Fruit fly (Drosophila melanogaster) whole organism, embryonic: ENCODE measurements around the gene Jhbp7.

ENCODE experiments used
- CG10209 ChIP-seq: fragments of 200-800 bp; sonication (Bioruptor generic); optimal IDR thresholded peaks from 3 replicates; lab custom pipeline; 2017; ENCODE audit warnings: missing biosample characterization, mild to moderate bottlenecking, missing genetic modification characterization, missing genetic modification reagents
- D19A ChIP-seq: fragments of 200-800 bp; optimal IDR thresholded peaks from 3 replicates; lab custom pipeline; 2019; ENCODE audit warnings: missing biosample characterization, mild to moderate bottlenecking, missing genetic modification characterization, moderate library complexity
- Dip2 ChIP-seq: fragments of 200-800 bp; sonication (Bioruptor generic); IDR thresholded peaks from 2 replicates; pipeline ENCODE4 v1.3.6; 2022; ENCODE audit warnings: missing biosample characterization, missing genetic modification characterization
- Hr3 ChIP-seq: fragments of 200-800 bp; sonication (Bioruptor generic); optimal IDR thresholded peaks from 3 replicates; lab custom pipeline; 2016; ENCODE audit warnings: missing biosample characterization, missing genetic modification characterization
- Poxn ChIP-seq: fragments of 200-800 bp; sonication (Bioruptor generic); IDR thresholded peaks from 2 replicates; pipeline ENCODE4 v1.3.6; 2022; ENCODE audit warnings: missing biosample characterization, missing genetic modification characterization
- ci ChIP-seq: fragments of 200-800 bp; sonication (Bioruptor generic); IDR thresholded peaks from 3 replicates; pipeline ENCODE4 v1.3.6; 2022; ENCODE audit warnings: missing biosample characterization, missing genetic modification characterization
- ranshi ChIP-seq: fragments of 200-800 bp; sonication (Bioruptor generic); IDR thresholded peaks from 2 replicates; pipeline ENCODE4 v1.3.6; 2022; ENCODE audit warnings: missing biosample characterization, missing genetic modification characterization
- zfh1 ChIP-seq: fragments of 200-800 bp; sonication (Bioruptor generic); IDR thresholded peaks from 3 replicates; pipeline ENCODE4 v1.3.6; 2022; ENCODE audit warnings: missing biosample characterization, missing genetic modification characterization

- no peak for TF ChIP-seq Dip2 (GFP tag; lab: Robert Waterston, UW)
- no peak for TF ChIP-seq zfh1 (GFP tag; lab: Robert Waterston, UW)
- no peak for TF ChIP-seq Poxn (GFP tag; lab: Robert Waterston, UW)
- TF ChIP-seq ci (GFP tag; lab: Robert Waterston, UW), result no peak
- TF ChIP-seq ranshi (GFP tag; lab: Robert Waterston, UW), result no peak
- no peak for TF ChIP-seq D19A
- no peak for TF ChIP-seq CG10209 (GFP tag; lab: Kevin White, UChicago)
- TF ChIP-seq Hr3, result no peak
Measured at dm6 chr3R:25241507-25242070, 4.2 kb downstream of the Jhbp7 start, which contains the start of gene CG11854.
